Worm (Caenorhabditis elegans): ENCODE measurements around the gene afmd-1.
A peak's percentile ranks its signal among the peaks of the same experiment; 100 is the strongest.
"Not testable (repeated sequence)": the region's sequence is repeated elsewhere in the genome, so short reads cannot be mapped to it uniquely, and the experiment has no call there.

Gene afmd-1

DNA sequence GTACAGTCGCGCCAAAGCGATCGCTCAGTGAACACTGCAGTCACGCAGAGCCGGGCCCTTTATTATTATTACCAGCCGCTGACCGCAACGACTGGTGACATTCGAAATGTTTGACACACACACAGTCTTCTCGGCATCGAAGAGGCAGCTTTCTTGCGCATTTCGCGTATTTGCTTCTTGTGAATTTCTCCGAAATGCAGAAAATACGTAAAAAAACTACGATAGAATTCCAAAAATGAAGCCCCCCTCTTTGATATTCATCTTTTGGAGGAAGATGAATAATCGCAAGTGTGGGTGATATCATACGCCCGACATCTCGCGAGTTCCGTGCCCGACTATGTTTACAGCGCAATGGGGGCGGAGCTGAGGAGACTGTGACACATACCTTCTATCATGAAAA lies 9.2 kb downstream of the afmd-1 start:
- TF ChIP-seq nhr-28 (tag; optimal IDR thresholded peaks at IDR 0.05): no peak
- no peak for TF ChIP-seq ceh-39 (tag; optimal IDR thresholded peaks at IDR 0.05)

DNA sequence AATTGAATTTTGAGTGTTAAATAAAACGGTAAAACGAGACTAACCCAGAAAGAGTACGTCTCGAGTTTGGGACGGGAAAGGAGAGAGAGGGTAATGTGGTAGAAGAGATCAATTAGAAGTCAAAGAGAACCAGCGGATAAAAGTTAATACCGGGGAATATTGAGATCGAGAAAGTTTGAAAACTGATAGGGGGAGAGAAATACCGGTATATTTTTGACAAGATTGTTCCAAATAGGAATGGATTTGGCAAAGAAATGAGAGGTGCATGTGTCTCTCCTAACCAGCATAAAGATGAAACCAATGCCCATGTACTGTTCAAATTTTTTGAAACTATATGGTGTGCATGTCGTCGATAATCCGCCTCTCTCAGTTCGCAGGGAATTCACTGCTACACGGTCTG lies 10.7 kb downstream of the afmd-1 start, which contains the start of gene C06E4.5:
Gene C06E4.5, plus strand, starts transcription at position 301 of the 400 bp plus-strand sequence.
- not testable (repeated sequence) for TF ChIP-seq zip-8 (tag; optimal IDR thresholded peaks at IDR 0.05); tbx-8 (GFP tag; optimal IDR thresholded peaks at IDR 0.05); hlh-1 (tag; optimal IDR thresholded peaks at IDR 0.05)

DNA sequence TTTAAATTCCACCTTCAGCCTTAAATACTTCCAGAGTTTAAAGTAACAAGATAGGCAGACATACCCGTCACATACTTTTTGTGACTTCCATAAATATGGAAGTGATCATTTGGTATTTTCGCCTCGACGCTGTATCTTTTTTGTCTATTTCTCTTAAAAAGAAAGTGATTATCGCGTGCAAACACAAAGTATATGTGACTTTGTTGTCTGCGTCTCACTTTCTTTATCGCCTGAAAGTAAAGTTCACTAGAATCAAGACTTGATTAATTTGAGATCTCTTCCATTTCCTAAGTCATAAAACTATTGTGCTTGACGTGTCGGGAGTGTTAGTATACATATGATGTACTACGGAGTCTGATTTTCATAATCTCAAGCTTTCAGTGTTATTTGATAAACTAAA lies 14.2 kb downstream of the afmd-1 start, which contains the start of gene C06E4.6:
Gene C06E4.6, minus strand, starts transcription at position 51 of the 400 bp plus-strand sequence.
- no peak for TF ChIP-seq zip-8 (tag; optimal IDR thresholded peaks at IDR 0.05)
- no peak for TF ChIP-seq elt-1 (tag; optimal IDR thresholded peaks at IDR 0.05; ENCODE audit: borderline replicate concordance, insufficient read depth)
- no peak for TF ChIP-seq pha-4 (tag; optimal IDR thresholded peaks at IDR 0.05)
- TF ChIP-seq lin-32 (GFP tag; optimal IDR thresholded peaks at IDR 0.05): no peak
- no peak for TF ChIP-seq unc-120 (tag; optimal IDR thresholded peaks at IDR 0.05; ENCODE audit: poor library complexity, severe bottlenecking)
- no peak for TF ChIP-seq nhr-2 (tag; optimal IDR thresholded peaks at IDR 0.05)

DNA sequence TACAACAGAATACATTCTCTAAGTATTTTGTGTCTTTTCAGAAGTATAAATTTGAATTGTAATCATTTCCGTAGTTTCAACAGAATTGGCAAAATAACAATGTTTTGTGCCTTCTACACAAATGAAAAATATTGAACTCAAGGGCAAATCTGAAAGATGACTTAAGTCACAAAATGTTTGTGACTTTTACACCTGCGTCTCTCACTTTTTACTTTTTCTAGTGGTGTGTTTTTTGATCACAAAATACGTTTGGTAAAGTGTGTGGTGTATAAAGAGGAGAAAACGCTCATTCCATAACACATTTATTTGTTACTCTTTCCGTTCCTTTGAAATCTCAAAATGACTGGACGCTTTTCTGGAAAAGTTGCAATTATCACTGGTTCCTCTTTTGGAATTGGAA lies 16.6 kb downstream of the afmd-1 start, which contains the start of gene C06E4.3:
Gene C06E4.3, plus strand, starts transcription at position 289 of the 400 bp plus-strand sequence.
- TF ChIP-seq mab-5 (tag; optimal IDR thresholded peaks at IDR 0.05): no peak
- no peak for TF ChIP-seq nhr-12 (tag; optimal IDR thresholded peaks at IDR 0.05)
- TF ChIP-seq nhr-28 (tag; optimal IDR thresholded peaks at IDR 0.05): no peak
- TF ChIP-seq sptf-1 (tag; optimal IDR thresholded peaks at IDR 0.05): no peak
- TF ChIP-seq unc-39 (tag; optimal IDR thresholded peaks at IDR 0.05): no peak
- no peak for TF ChIP-seq zip-8 (tag; optimal IDR thresholded peaks at IDR 0.05)
- TF ChIP-seq sem-2 (GFP tag; optimal IDR thresholded peaks at IDR 0.05): no peak
- TF ChIP-seq elt-1 (tag; optimal IDR thresholded peaks at IDR 0.05; ENCODE audit: borderline replicate concordance, insufficient read depth): no peak
- no peak for TF ChIP-seq elt-3 (tag; optimal IDR thresholded peaks at IDR 0.05)
- TF ChIP-seq unc-120 (tag; optimal IDR thresholded peaks at IDR 0.05; ENCODE audit: poor library complexity, severe bottlenecking): no peak
- TF ChIP-seq blmp-1 (tag; optimal IDR thresholded peaks at IDR 0.05): no peak

DNA sequence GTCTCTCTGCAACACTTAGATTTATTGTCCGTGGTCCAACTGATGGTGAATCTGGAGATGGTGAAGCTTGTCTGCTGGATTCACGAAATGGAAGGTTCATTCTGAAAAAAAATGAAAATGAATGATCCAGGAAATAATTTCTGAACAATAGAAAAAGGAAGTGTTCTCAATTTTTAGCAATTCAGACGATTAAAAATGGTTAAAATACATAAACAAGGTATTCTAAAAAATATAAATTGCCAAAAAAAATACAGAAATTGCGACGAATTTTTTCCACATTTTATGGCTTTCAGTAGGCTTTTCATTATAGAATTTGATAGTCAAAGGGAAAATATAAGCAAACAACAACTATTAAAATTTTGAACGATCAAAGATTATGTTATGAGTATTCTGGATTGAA lies 19.1 kb downstream of the afmd-1 start, which contains the start of gene glb-2:
Gene glb-2, minus strand, starts transcription at position 101 of the 400 bp plus-strand sequence.
- TF ChIP-seq nhr-76 (tag; optimal IDR thresholded peaks at IDR 0.05) (no peak), bed-3 (GFP tag; optimal IDR thresholded peaks at IDR 0.05) (no peak), snpc-4 (tag; optimal IDR thresholded peaks at IDR 0.05) (no peak), unc-62 (GFP tag; optimal IDR thresholded peaks at IDR 0.05) (no peak)

DNA sequence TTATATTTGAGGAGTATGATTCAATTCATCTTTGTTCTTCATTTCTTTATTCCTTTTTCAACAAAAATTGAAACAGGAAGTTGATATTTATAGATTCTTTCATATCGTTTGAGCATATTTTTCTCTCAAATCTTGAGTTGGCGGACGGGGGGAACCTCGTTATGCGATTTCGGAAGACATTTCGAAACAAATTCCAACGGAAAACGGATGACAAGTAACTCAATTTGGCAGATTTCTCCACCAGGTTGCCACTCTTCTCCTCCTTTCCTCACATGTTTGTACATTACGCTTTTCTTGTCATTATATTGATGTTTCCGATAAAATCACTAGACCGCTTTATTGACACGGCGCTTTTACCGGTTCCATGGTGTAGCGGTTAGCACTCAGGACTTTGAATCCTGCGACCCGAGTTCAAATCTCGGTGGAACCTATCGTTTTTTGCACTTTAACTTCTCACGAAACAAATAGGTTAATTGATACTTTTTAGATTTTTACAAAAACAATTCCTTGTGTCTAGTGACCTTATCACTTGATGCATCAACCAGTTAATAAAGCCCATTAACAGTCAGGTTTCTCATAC lies 31.0 kb downstream of the afmd-1 start:
- TF ChIP-seq ces-1 (GFP tag; optimal IDR thresholded peaks at IDR 0.05) (peak; percentile 76), lin-13 (tag; optimal IDR thresholded peaks at IDR 0.05) (no peak)

DNA sequence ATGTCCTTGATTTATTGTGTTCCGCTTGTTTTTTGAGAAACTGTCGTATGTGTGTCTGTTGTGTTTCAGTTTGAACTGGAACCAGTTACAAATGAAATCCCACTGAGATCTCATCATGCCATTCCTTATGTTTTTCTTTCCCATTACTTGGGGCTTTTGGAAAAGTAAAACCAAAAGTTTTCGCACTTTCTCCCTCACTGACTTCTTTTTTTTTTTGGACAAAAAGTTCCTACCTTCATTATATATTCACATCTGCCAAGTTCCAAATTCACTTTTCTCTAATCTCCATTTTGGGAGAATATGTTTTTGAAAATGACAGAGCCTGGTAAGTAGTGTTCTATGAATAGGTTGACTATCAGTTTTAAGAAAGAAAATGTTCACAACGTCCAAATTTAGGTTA lies 32.6 kb downstream of the afmd-1 start, which contains the start of gene C06E4.2:
Gene C06E4.2, plus strand, starts transcription at position 301 of the 400 bp plus-strand sequence.
- TF ChIP-seq ceh-43 (GFP tag; optimal IDR thresholded peaks at IDR 0.05) (no peak), unc-120 (tag; optimal IDR thresholded peaks at IDR 0.05; ENCODE audit: poor library complexity, severe bottlenecking) (no peak), hlh-1 (tag; optimal IDR thresholded peaks at IDR 0.05) (no peak), lin-13 (tag; optimal IDR thresholded peaks at IDR 0.05) (no peak), nhr-28 (tag; optimal IDR thresholded peaks at IDR 0.05) (no peak)

DNA sequence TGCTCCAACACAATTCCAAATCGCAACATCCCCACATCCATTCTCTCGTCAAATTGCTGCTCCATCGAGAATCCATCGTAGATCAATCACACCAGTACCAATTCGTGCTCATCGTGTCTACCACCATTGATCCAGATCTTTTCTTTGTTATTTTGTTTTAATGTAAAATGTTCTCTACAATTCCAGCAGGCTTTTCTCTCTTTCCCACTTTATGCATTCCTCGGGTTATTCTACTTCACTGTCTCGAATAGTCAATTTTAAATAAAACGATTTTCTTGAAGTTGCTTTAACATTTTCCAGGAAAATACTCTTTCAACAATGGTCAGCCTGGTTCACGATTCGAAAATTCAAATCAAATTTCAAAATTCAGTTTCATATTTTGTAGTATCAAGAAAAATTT lies 38.9 kb downstream of the afmd-1 start, which contains the start of gene C06E4.1:
Gene C06E4.1, plus strand, starts transcription at position 301 of the 400 bp plus-strand sequence.
- TF ChIP-seq tbx-8 (GFP tag; optimal IDR thresholded peaks at IDR 0.05) (no peak), mls-2 (tag; optimal IDR thresholded peaks at IDR 0.05) (no peak), nhr-2 (tag; optimal IDR thresholded peaks at IDR 0.05) (no peak), zip-8 (tag; optimal IDR thresholded peaks at IDR 0.05) (no peak), M03D4.4 (tag; optimal IDR thresholded peaks at IDR 0.05) (no peak), mab-5 (tag; optimal IDR thresholded peaks at IDR 0.05) (no peak), lsy-2 (tag; optimal IDR thresholded peaks at IDR 0.05) (no peak), drap-1 (GFP tag; optimal IDR thresholded peaks at IDR 0.05) (no peak)

All from whole organism, mixed stage, embryonic.